Fruit fly (Drosophila melanogaster) S2 (cell line): ENCODE data around the gene LeuRS.

Experiments used
- CG8478 ChIP-seq: fragments of >200 bp; optimal IDR thresholded peaks from 2 replicates; lab custom pipeline; 2018
- CTCF ChIP-seq, 2 experiments: fragments of >200 bp; optimal IDR thresholded peaks; 2 replicates each; lab custom pipeline; 2018

DNA sequence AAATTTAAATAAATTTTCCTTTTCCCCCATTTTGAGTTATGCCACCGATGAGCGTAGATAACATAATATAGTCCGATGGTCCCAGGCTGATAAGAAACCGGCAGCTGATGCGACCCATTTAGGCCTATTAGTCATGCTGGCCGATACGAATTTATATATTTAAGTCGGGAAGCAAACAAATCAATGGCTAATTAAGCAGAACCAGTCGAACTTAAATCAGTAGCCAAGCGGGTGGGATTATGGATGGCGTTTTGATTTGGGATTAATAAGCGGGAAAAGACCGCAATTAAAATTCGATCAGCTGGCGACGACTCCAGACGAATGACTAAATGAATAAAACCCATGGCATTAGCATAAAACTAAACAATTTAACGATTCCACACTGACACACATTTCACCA, 42.5 kb upstream of the LeuRS start:
- TF ChIP-seq CG8478 (lab: Kevin White, UChicago) (no peak), CTCF (optimal IDR thresholded peaks at IDR 0.05; lab: Kevin White, UChicago) (no peak)
